Worm (Caenorhabditis elegans): Measurements from ENCODE around the gene nas-39.
"Not testable (repeated sequence)": the region's sequence is repeated elsewhere in the genome, so short reads cannot be mapped to it uniquely, and the experiment has no call there.

- not testable (repeated sequence) for TF ChIP-seq tab-1 (GFP tag; IDR thresholded peaks at IDR 0.05); T22C8.4 (GFP tag; IDR thresholded peaks at IDR 0.05); klf-2 (GFP tag; conservative IDR thresholded peaks at IDR 0.05); flt-1 (GFP tag; IDR thresholded peaks at IDR 0.05)
These were observed 5.1 kb upstream of the nas-39 start, which contains the start of gene F38E9.4 for ce11 chrX:16451642-16452041.
